Fruit fly (Drosophila melanogaster) whole organism, wandering third instar larva: Measurements from ENCODE around the gene Cyp1.
A peak's percentile ranks its signal among the peaks of the same experiment; 100 is the strongest.

Experiments used
- Abd-B ChIP-seq: fragments of >200 bp; optimal IDR thresholded peaks from 2 replicates; lab custom pipeline; 2017; ENCODE audit warnings: missing biosample characterization, missing genetic modification characterization
- CG32264 ChIP-seq: fragments of 200-800 bp; sonication (Bioruptor generic); optimal IDR thresholded peaks from 2 replicates; lab custom pipeline; 2016; ENCODE audit warnings: missing biosample characterization, missing genetic modification characterization
- CG9705 ChIP-seq: fragments of 200-800 bp; sonication (Bioruptor generic); optimal IDR thresholded peaks from 2 replicates; lab custom pipeline; 2018; ENCODE audit warnings: missing biosample characterization, mild to moderate bottlenecking, missing genetic modification characterization
- CrebA ChIP-seq: fragments of 200-800 bp; sonication (Bioruptor generic); optimal IDR thresholded peaks from 2 replicates; lab custom pipeline; 2016; ENCODE audit warnings: missing biosample characterization, mild to moderate bottlenecking, missing genetic modification characterization, borderline replicate concordance
- Dfd ChIP-seq: fragments of >200 bp; optimal IDR thresholded peaks from 2 replicates; lab custom pipeline; 2017; ENCODE audit warnings: missing biosample characterization, missing genetic modification characterization
- Dif ChIP-seq: fragments of 200-275, 200-300 bp; sonication (Bioruptor generic); optimal IDR thresholded peaks from 2 replicates; lab custom pipeline; 2018; ENCODE audit warnings: missing biosample characterization, missing genetic modification characterization; ENCODE audit not compliant: partially characterized antibody
- GATAd ChIP-seq: sonication (Bioruptor generic); optimal IDR thresholded peaks from 2 replicates; lab custom pipeline; 2016; ENCODE audit warnings: missing biosample characterization, missing genetic modification characterization
- HLH106 ChIP-seq: fragments of 200-800 bp; optimal IDR thresholded peaks from 3 replicates; lab custom pipeline; 2019; ENCODE audit warnings: missing biosample characterization, mild to moderate bottlenecking, missing genetic modification characterization, moderate library complexity
- Hnf4 ChIP-seq: fragments of 200-800 bp; sonication (Bioruptor generic); optimal IDR thresholded peaks from 2 replicates; lab custom pipeline; 2016; ENCODE audit warnings: missing biosample characterization, mild to moderate bottlenecking, missing genetic modification characterization
- Hr78 ChIP-seq: fragments of >200 bp; optimal IDR thresholded peaks from 2 replicates; lab custom pipeline; 2017; ENCODE audit warnings: missing biosample characterization, missing genetic modification characterization
- Hr83 ChIP-seq: fragments of 200-300 bp; sonication (Bioruptor generic); optimal IDR thresholded peaks from 2 replicates; lab custom pipeline; 2016; ENCODE audit warnings: missing biosample characterization, mild to moderate bottlenecking, missing genetic modification characterization, moderate library complexity; ENCODE audit not compliant: poor library complexity, severe bottlenecking
- Jra ChIP-seq: sonication (Bioruptor generic); optimal IDR thresholded peaks from 2 replicates; lab custom pipeline; 2016; ENCODE audit warnings: missing biosample characterization, missing genetic modification characterization
- Mio ChIP-seq: sonication (Bioruptor generic); optimal IDR thresholded peaks from 2 replicates; lab custom pipeline; 2016; ENCODE audit warnings: missing biosample characterization, missing genetic modification characterization
- Myc ChIP-seq: fragments of >200 bp; optimal IDR thresholded peaks from 2 replicates; lab custom pipeline; 2017
- N ChIP-seq: fragments of >200 bp; optimal IDR thresholded peaks from 2 replicates; lab custom pipeline; 2018; ENCODE audit warnings: missing biosample characterization, missing external identifiers, missing genetic modification characterization
- OdsH ChIP-seq: fragments of 200-800 bp; sonication (Bioruptor generic); optimal IDR thresholded peaks from 2 replicates; lab custom pipeline; 2016; ENCODE audit warnings: missing biosample characterization, mild to moderate bottlenecking, missing genetic modification characterization
- Rel ChIP-seq, 2 experiments: fragments of 200-800 bp; sonication (Bioruptor generic) in 1 of 2; optimal IDR thresholded peaks; 2 replicates in 1 of 2; 3 replicates in 1 of 2; lab custom pipeline; 2016 to 2019; ENCODE audit warnings: mild to moderate bottlenecking in 2 of 2, missing biosample characterization in 2 of 2, missing genetic modification characterization in 2 of 2, moderate library complexity in 1 of 2
- Sp1 ChIP-seq: fragments of 200-800 bp; sonication (Bioruptor generic); optimal IDR thresholded peaks from 3 replicates; lab custom pipeline; 2019; ENCODE audit warnings: missing biosample characterization, mild to moderate bottlenecking, missing genetic modification characterization, moderate library complexity
- Vsx2 ChIP-seq: fragments of 200-300, 225-300 bp; sonication (Bioruptor generic); optimal IDR thresholded peaks from 2 replicates; lab custom pipeline; 2018; ENCODE audit warnings: missing biosample characterization, missing genetic modification characterization; ENCODE audit not compliant: partially characterized antibody
- br ChIP-seq: fragments of 200-800 bp; sonication (Bioruptor generic); optimal IDR thresholded peaks from 2 replicates; lab custom pipeline; 2016; ENCODE audit warnings: missing biosample characterization, missing genetic modification characterization
- brk ChIP-seq: fragments of 200-800 bp; sonication (Bioruptor generic); optimal IDR thresholded peaks from 2 replicates; lab custom pipeline; 2016; ENCODE audit warnings: missing biosample characterization, mild to moderate bottlenecking, missing genetic modification characterization
- dl ChIP-seq, 2 experiments: fragments of 175-275, 200-275 bp in 1 of 2; fragments of 200-275 bp in 1 of 2; sonication (Bioruptor generic); optimal IDR thresholded peaks; lab custom pipeline; 2018; ENCODE audit warnings: mild to moderate bottlenecking in 2 of 2, missing biosample characterization in 2 of 2, missing genetic modification characterization in 2 of 2, moderate library complexity in 2 of 2; ENCODE audit not compliant: partially characterized antibody in 2 of 2, insufficient read depth in 1 of 2
- dmrt93B ChIP-seq: fragments of 200-800 bp; sonication (Bioruptor generic); optimal IDR thresholded peaks from 2 replicates; lab custom pipeline; 2018; ENCODE audit warnings: missing biosample characterization, mild to moderate bottlenecking, missing genetic modification characterization
- dsf ChIP-seq: sonication (Bioruptor generic); optimal IDR thresholded peaks from 2 replicates; lab custom pipeline; 2016; ENCODE audit warnings: missing biosample characterization, missing genetic modification characterization, borderline replicate concordance
- ey ChIP-seq: fragments of 200-800 bp; sonication (Bioruptor generic); optimal IDR thresholded peaks from 2 replicates; lab custom pipeline; 2016; ENCODE audit warnings: missing biosample characterization, missing genetic modification characterization
- foxo ChIP-seq, 2 experiments: fragments of 200-800 bp; sonication (Bioruptor generic); optimal IDR thresholded peaks; 2 replicates in 1 of 2; 3 replicates in 1 of 2; lab custom pipeline; 2016 to 2017; ENCODE audit warnings: missing biosample characterization in 2 of 2, missing genetic modification characterization in 2 of 2
- fru ChIP-seq: fragments of 200-800 bp; sonication (Bioruptor generic); optimal IDR thresholded peaks from 3 replicates; lab custom pipeline; 2016; ENCODE audit warnings: missing biosample characterization, mild to moderate bottlenecking, missing genetic modification characterization
- h ChIP-seq: fragments of 200-800 bp; sonication (Bioruptor generic); optimal IDR thresholded peaks from 3 replicates; lab custom pipeline; 2016; ENCODE audit warnings: missing biosample characterization, mild to moderate bottlenecking, missing genetic modification characterization
- jim ChIP-seq: fragments of 175-275, 200-325 bp; sonication (Bioruptor generic); optimal IDR thresholded peaks from 2 replicates; lab custom pipeline; 2016; ENCODE audit warnings: missing biosample characterization, mild to moderate bottlenecking, missing genetic modification characterization
- lola ChIP-seq: fragments of >200 bp; optimal IDR thresholded peaks from 2 replicates; lab custom pipeline; 2017; ENCODE audit warnings: missing biosample characterization, missing genetic modification characterization
- pan ChIP-seq: fragments of >200 bp; optimal IDR thresholded peaks from 2 replicates; lab custom pipeline; 2017
- psq ChIP-seq: fragments of 200-800 bp; sonication (Bioruptor generic); optimal IDR thresholded peaks from 3 replicates; lab custom pipeline; 2017; ENCODE audit warnings: missing biosample characterization, mild to moderate bottlenecking, missing genetic modification characterization, moderate library complexity
- rgr ChIP-seq: fragments of 200-800 bp; sonication (Bioruptor generic); optimal IDR thresholded peaks from 3 replicates; lab custom pipeline; 2016; ENCODE audit warnings: missing biosample characterization, mild to moderate bottlenecking, missing genetic modification characterization
- sage ChIP-seq: fragments of 200-800 bp; sonication (Bioruptor generic); optimal IDR thresholded peaks from 2 replicates; lab custom pipeline; 2016; ENCODE audit warnings: missing biosample characterization, mild to moderate bottlenecking, missing genetic modification characterization
- sv ChIP-seq: fragments of 200-800 bp; sonication (Bioruptor generic); optimal IDR thresholded peaks from 3 replicates; lab custom pipeline; 2016; ENCODE audit warnings: missing biosample characterization, missing genetic modification characterization
- tai ChIP-seq: sonication (Bioruptor generic); optimal IDR thresholded peaks from 2 replicates; lab custom pipeline; 2016; ENCODE audit warnings: missing biosample characterization, missing genetic modification characterization
- usp ChIP-seq: fragments of >200 bp; optimal IDR thresholded peaks from 2 replicates; lab custom pipeline; 2017; ENCODE audit warnings: missing biosample characterization, missing genetic modification characterization
- woc ChIP-seq: sonication (Bioruptor generic); optimal IDR thresholded peaks from 2 replicates; lab custom pipeline; 2016; ENCODE audit warnings: missing biosample characterization, mild to moderate bottlenecking, missing genetic modification characterization

The Cyp1 gene

dm6 chrX:16320197-16320921 is at the start of gene Cyp1:
TSS of gene Cyp1 (minus strand) at chrX:16320370.
- TF ChIP-seq CG32264: no peak
- TF ChIP-seq OdsH (GFP tag; lab: Kevin White, UChicago): no peak
- no peak for TF ChIP-seq Dfd (GFP tag; lab: Kevin White, UChicago)
- TF ChIP-seq Hr78: no peak
- no peak for TF ChIP-seq br (GFP tag; lab: Kevin White, UChicago)
- TF ChIP-seq HLH106 (tag; lab: Kevin White, UChicago): no peak
- no peak for TF ChIP-seq Mio
- no peak for TF ChIP-seq tai
- TF ChIP-seq rgr (GFP tag; lab: Kevin White, UChicago): peak; percentile 43
- TF ChIP-seq Myc (lab: Kevin White, UChicago): peak; percentile 10
- no peak for TF ChIP-seq dl (GFP tag; optimal IDR thresholded peaks at IDR 0.05; lab: Kevin White, UChicago; ENCODE audit: insufficient read depth in 1 of 2, partially characterized antibody in 2 of 2)
- no peak for TF ChIP-seq dmrt93B (GFP tag; lab: Kevin White, UChicago)
- no peak for TF ChIP-seq psq
- no peak for TF ChIP-seq dsf (GFP tag; lab: Kevin White, UChicago)
- TF ChIP-seq woc (GFP tag; lab: Kevin White, UChicago): peak; percentile 59
- TF ChIP-seq CG9705 (GFP tag; lab: Kevin White, UChicago): no peak
- peak; percentile 5 for TF ChIP-seq Rel (GFP tag; optimal IDR thresholded peaks at IDR 0.05; lab: Kevin White, UChicago)
- peak; percentile 8 for TF ChIP-seq Rel (tag; optimal IDR thresholded peaks at IDR 0.05; lab: Kevin White, UChicago)
- no peak for TF ChIP-seq ey (GFP tag; lab: Kevin White, UChicago)
- TF ChIP-seq jim: peak; percentile 57
- TF ChIP-seq Sp1: peak; percentile 39
- TF ChIP-seq Dif: peak; percentile 5
- peak; percentile 42 for TF ChIP-seq h (GFP tag; lab: Kevin White, UChicago)
- TF ChIP-seq usp (GFP tag; lab: Kevin White, UChicago): no peak
- no peak for TF ChIP-seq lola
- no peak for TF ChIP-seq N (GFP tag; lab: Kevin White, UChicago)
- no peak for TF ChIP-seq pan (lab: Kevin White, UChicago)
- no peak for TF ChIP-seq fru (GFP tag; lab: Kevin White, UChicago)
- no peak for TF ChIP-seq Jra (GFP tag; lab: Kevin White, UChicago)
- no peak for TF ChIP-seq sv (GFP tag; lab: Kevin White, UChicago)
- TF ChIP-seq sage: no peak
- peak; percentile 77 for TF ChIP-seq Hr83
- TF ChIP-seq CrebA (GFP tag; lab: Kevin White, UChicago): no peak
- no peak for TF ChIP-seq brk
- TF ChIP-seq GATAd (GFP tag; lab: Kevin White, UChicago): no peak
- peak; percentile 50 for TF ChIP-seq Hnf4
- no peak for TF ChIP-seq Abd-B (GFP tag; lab: Kevin White, UChicago)
- TF ChIP-seq foxo (GFP tag; optimal IDR thresholded peaks at IDR 0.05; lab: Kevin White, UChicago): peak in 1 of 2 experiments; percentile 31
- no peak for TF ChIP-seq Vsx2 (GFP tag; lab: Kevin White, UChicago)

- TF ChIP-seq pan (lab: Kevin White, UChicago): no peak
Observed at dm6 chrX:16368585-16368984, 48.4 kb upstream of the Cyp1 start.

- TF ChIP-seq usp (GFP tag; lab: Kevin White, UChicago): no peak
- TF ChIP-seq Dfd (GFP tag; lab: Kevin White, UChicago): no peak
- no peak for TF ChIP-seq Vsx2 (GFP tag; lab: Kevin White, UChicago)
- TF ChIP-seq h (GFP tag; lab: Kevin White, UChicago): no peak
- TF ChIP-seq woc (GFP tag; lab: Kevin White, UChicago): peak; percentile 54
- TF ChIP-seq tai: no peak
- TF ChIP-seq fru (GFP tag; lab: Kevin White, UChicago): peak; percentile 38
- peak; percentile 20 for TF ChIP-seq Hnf4
- TF ChIP-seq CG32264: no peak
- no peak for TF ChIP-seq GATAd (GFP tag; lab: Kevin White, UChicago)
- peak; percentile 5 for TF ChIP-seq N (GFP tag; lab: Kevin White, UChicago)
- TF ChIP-seq jim: no peak
Observed at dm6 chrX:16361306-16361705, 41.1 kb upstream of the Cyp1 start, which contains the start of gene nonA. TSS of gene nonA (plus strand) at chrX:16361569.
